Fruit fly (Drosophila melanogaster) whole organism, embryonic: Measurements from ENCODE around the gene CG15522.
A peak's percentile ranks its signal among the peaks of the same experiment; 100 is the strongest.

Experiments used
- ATbp ChIP-seq: fragments of 200-800 bp; sonication (Bioruptor generic); optimal IDR thresholded peaks from 2 replicates; lab custom pipeline; 2017; ENCODE audit warnings: missing biosample characterization, mild to moderate bottlenecking, missing genetic modification characterization, missing genetic modification reagents
- Atf6 ChIP-seq: fragments of 200-800 bp; sonication (Bioruptor generic); IDR thresholded peaks from 2 replicates; pipeline ENCODE4 v1.3.6; 2022; ENCODE audit warnings: missing biosample characterization, missing genetic modification characterization
- CG10366 ChIP-seq: fragments of 200-800 bp; sonication (Bioruptor generic); IDR thresholded peaks from 2 replicates; pipeline ENCODE4 v1.3.6; 2022; ENCODE audit warnings: missing biosample characterization, missing genetic modification characterization
- CG10565 ChIP-seq: fragments of 200-800 bp; sonication (Bioruptor generic); optimal IDR thresholded peaks from 3 replicates; lab custom pipeline; 2016; ENCODE audit warnings: missing biosample characterization, mild to moderate bottlenecking, missing genetic modification characterization
- CG11695 ChIP-seq: fragments of 200-800 bp; sonication (Bioruptor generic); IDR thresholded peaks from 3 replicates; pipeline ENCODE4 v1.3.6; 2022; ENCODE audit warnings: missing biosample characterization, missing genetic modification characterization
- CG11696 ChIP-seq: fragments of 200-800 bp; sonication (Bioruptor generic); IDR thresholded peaks from 2 replicates; pipeline ENCODE4 v1.3.6; 2022; ENCODE audit warnings: missing biosample characterization, missing genetic modification characterization
- CG14667 ChIP-seq: fragments of 200-800 bp; sonication (Bioruptor generic); IDR thresholded peaks from 2 replicates; pipeline ENCODE4 v1.3.6; 2022; ENCODE audit warnings: missing biosample characterization, missing genetic modification characterization
- CG16813 ChIP-seq: fragments of 200-800 bp; sonication (Bioruptor generic); IDR thresholded peaks from 3 replicates; pipeline ENCODE4 v1.3.6; 2022; ENCODE audit warnings: missing biosample characterization, missing genetic modification characterization; ENCODE audit not compliant: partially characterized antibody
- CG17568 ChIP-seq: fragments of 200-800 bp; sonication (Bioruptor generic); optimal IDR thresholded peaks from 2 replicates; lab custom pipeline; 2018; ENCODE audit warnings: missing biosample characterization, mild to moderate bottlenecking, missing genetic modification characterization, moderate library complexity
- CG18619 ChIP-seq: fragments of 200-800 bp; sonication (Bioruptor generic); optimal IDR thresholded peaks from 3 replicates; lab custom pipeline; 2017; ENCODE audit warnings: missing biosample characterization, mild to moderate bottlenecking, missing genetic modification characterization
- CG2129 ChIP-seq: fragments of 200-800 bp; sonication (Bioruptor generic); IDR thresholded peaks from 2 replicates; pipeline ENCODE4 v1.3.6; 2022; ENCODE audit warnings: missing biosample characterization, missing genetic modification characterization; ENCODE audit not compliant: partially characterized antibody
- CG2889 ChIP-seq: fragments of 200-800 bp; sonication (Bioruptor generic); IDR thresholded peaks from 3 replicates; pipeline ENCODE4 v1.3.6; 2022; ENCODE audit warnings: missing biosample characterization, missing genetic modification characterization
- CG31224 ChIP-seq: fragments of 200-800 bp; sonication (Bioruptor generic); IDR thresholded peaks from 2 replicates; pipeline ENCODE4 v1.3.6; 2022; ENCODE audit warnings: missing biosample characterization, missing genetic modification characterization
- CG32772 ChIP-seq: fragments of 200-800 bp; sonication (Bioruptor generic); IDR thresholded peaks from 2 replicates; pipeline ENCODE4 v1.3.6; 2022; ENCODE audit warnings: missing biosample characterization, missing genetic modification characterization
- CG7963 ChIP-seq: fragments of 200-800 bp; sonication (Bioruptor generic); IDR thresholded peaks from 3 replicates; pipeline ENCODE4 v1.3.6; 2022; ENCODE audit warnings: missing biosample characterization, missing genetic modification characterization; ENCODE audit not compliant: partially characterized antibody
- CG8281 ChIP-seq: fragments of 200-800 bp; sonication (Bioruptor generic); optimal IDR thresholded peaks from 2 replicates; lab custom pipeline; 2018; ENCODE audit warnings: missing biosample characterization, mild to moderate bottlenecking, missing genetic modification characterization, moderate library complexity
- CG8924 ChIP-seq: fragments of 200-800 bp; optimal IDR thresholded peaks from 3 replicates; lab custom pipeline; 2019; ENCODE audit warnings: missing biosample characterization, mild to moderate bottlenecking, missing genetic modification characterization, moderate library complexity
- CG9797 ChIP-seq: fragments of 200-800 bp; sonication (Bioruptor generic); optimal IDR thresholded peaks from 3 replicates; lab custom pipeline; 2018; ENCODE audit warnings: missing biosample characterization, mild to moderate bottlenecking, missing genetic modification characterization
- CTCF ChIP-seq: fragments of 200-800 bp; sonication (Bioruptor generic); optimal IDR thresholded peaks from 2 replicates; lab custom pipeline; 2017; ENCODE audit warnings: missing biosample characterization, mild to moderate bottlenecking, missing genetic modification characterization, moderate library complexity
- Dbx ChIP-seq: fragments of 200-800 bp; sonication (Bioruptor generic); IDR thresholded peaks from 3 replicates; pipeline ENCODE4 v1.3.6; 2022; ENCODE audit warnings: missing biosample characterization, missing genetic modification characterization
- Eip74EF ChIP-seq, 2 experiments: fragments of 200-800 bp in 1 of 2; fragments of >200 bp in 1 of 2; sonication (Bioruptor generic) in 1 of 2; optimal IDR thresholded peaks; 2 replicates each; lab custom pipeline; 2017 to 2019; ENCODE audit warnings: missing biosample characterization in 2 of 2, missing genetic modification characterization in 2 of 2, mild to moderate bottlenecking in 1 of 2, moderate library complexity in 1 of 2
- HLH54F ChIP-seq: fragments of 200-800 bp; sonication (Bioruptor generic); optimal IDR thresholded peaks from 3 replicates; lab custom pipeline; 2016; ENCODE audit warnings: missing biosample characterization, missing genetic modification characterization
- Hmx ChIP-seq: fragments of 200-800 bp; sonication (Bioruptor generic); optimal IDR thresholded peaks from 2 replicates; lab custom pipeline; 2016; ENCODE audit warnings: missing biosample characterization, missing genetic modification characterization
- Meics ChIP-seq: fragments of 200-800 bp; sonication (Bioruptor generic); optimal IDR thresholded peaks from 2 replicates; lab custom pipeline; 2017; ENCODE audit warnings: missing biosample characterization, mild to moderate bottlenecking, missing genetic modification characterization
- Mes4 ChIP-seq: fragments of 200-800 bp; sonication (Bioruptor generic); optimal IDR thresholded peaks from 2 replicates; lab custom pipeline; 2016; ENCODE audit warnings: missing biosample characterization, missing genetic modification characterization
- NC2β ChIP-seq: fragments of 200-800 bp; sonication (Bioruptor generic); optimal IDR thresholded peaks from 2 replicates; lab custom pipeline; 2016; ENCODE audit warnings: missing biosample characterization, missing genetic modification characterization
- Nf-YA ChIP-seq: fragments of 200-800 bp; sonication (Bioruptor generic); IDR thresholded peaks from 2 replicates; pipeline ENCODE4 v1.3.6; 2022; ENCODE audit warnings: missing biosample characterization, missing genetic modification characterization
- NfI ChIP-seq: fragments of 200-800 bp; sonication (Bioruptor generic); optimal IDR thresholded peaks from 3 replicates; lab custom pipeline; 2018; ENCODE audit warnings: missing biosample characterization, mild to moderate bottlenecking, missing genetic modification characterization, moderate library complexity
- Oaz ChIP-seq: fragments of 200-800 bp; sonication (Bioruptor generic); IDR thresholded peaks from 2 replicates; pipeline ENCODE4 v1.3.6; 2022; ENCODE audit warnings: missing biosample characterization, missing genetic modification characterization
- Opbp ChIP-seq: fragments of 200-800 bp; sonication (Bioruptor generic); IDR thresholded peaks from 3 replicates; pipeline ENCODE4 v1.3.6; 2022; ENCODE audit warnings: missing biosample characterization, missing genetic modification characterization; ENCODE audit not compliant: partially characterized antibody
- Poxn ChIP-seq: fragments of 200-800 bp; sonication (Bioruptor generic); IDR thresholded peaks from 2 replicates; pipeline ENCODE4 v1.3.6; 2022; ENCODE audit warnings: missing biosample characterization, missing genetic modification characterization
- Ptx1 ChIP-seq: fragments of 200-800 bp; sonication (Bioruptor generic); IDR thresholded peaks from 2 replicates; pipeline ENCODE4 v1.3.6; 2022; ENCODE audit warnings: missing biosample characterization, missing genetic modification characterization
- Scr ChIP-seq: fragments of 200-800 bp; sonication (Bioruptor generic); IDR thresholded peaks from 2 replicates; pipeline ENCODE4 v1.3.6; 2022; ENCODE audit warnings: missing biosample characterization, missing genetic modification characterization; ENCODE audit not compliant: partially characterized antibody
- Side ChIP-seq: fragments of 200-800 bp; sonication (Bioruptor generic); optimal IDR thresholded peaks from 2 replicates; lab custom pipeline; 2016; ENCODE audit warnings: missing biosample characterization, missing genetic modification characterization
- Xrp1 ChIP-seq: fragments of 200-800 bp; sonication (Bioruptor generic); IDR thresholded peaks from 2 replicates; pipeline ENCODE4 v1.3.6; 2022; ENCODE audit warnings: missing biosample characterization, missing genetic modification characterization
- YL-1 ChIP-seq: fragments of 200-800 bp; sonication (Bioruptor generic); optimal IDR thresholded peaks from 3 replicates; lab custom pipeline; 2017; ENCODE audit warnings: missing biosample characterization, mild to moderate bottlenecking, missing genetic modification characterization
- ab ChIP-seq: fragments of 200-800 bp; sonication (Bioruptor generic); optimal IDR thresholded peaks from 2 replicates; lab custom pipeline; 2016; ENCODE audit warnings: missing biosample characterization, missing genetic modification characterization
- bowl ChIP-seq: fragments of 200-800 bp; sonication (Bioruptor generic); IDR thresholded peaks from 2 replicates; pipeline ENCODE4 v1.3.6; 2022; ENCODE audit warnings: missing biosample characterization, missing genetic modification characterization
- chm ChIP-seq: fragments of 200-800 bp; sonication (Bioruptor generic); IDR thresholded peaks from 2 replicates; pipeline ENCODE4 v1.3.6; 2022; ENCODE audit warnings: missing biosample characterization, missing genetic modification characterization
- crc ChIP-seq: fragments of 200-800 bp; sonication (Bioruptor generic); optimal IDR thresholded peaks from 2 replicates; lab custom pipeline; 2016; ENCODE audit warnings: missing biosample characterization, missing genetic modification characterization
- esg ChIP-seq: fragments of 200-800 bp; sonication (Bioruptor generic); conservative IDR thresholded peaks from 2 replicates; pipeline ENCODE4 v1.3.6; 2022; ENCODE audit warnings: missing biosample characterization, missing genetic modification characterization
- fd64A ChIP-seq: fragments of 200-800 bp; sonication (Bioruptor generic); optimal IDR thresholded peaks from 3 replicates; lab custom pipeline; 2018; ENCODE audit warnings: missing biosample characterization, mild to moderate bottlenecking, missing genetic modification characterization
- gcm ChIP-seq: fragments of 200-800 bp; sonication (Bioruptor generic); optimal IDR thresholded peaks from 2 replicates; lab custom pipeline; 2019; ENCODE audit warnings: missing biosample characterization, mild to moderate bottlenecking, missing genetic modification characterization, moderate library complexity
- ham ChIP-seq: fragments of 200-800 bp; sonication (Bioruptor generic); IDR thresholded peaks from 2 replicates; pipeline ENCODE4 v1.3.6; 2022; ENCODE audit warnings: missing biosample characterization, missing genetic modification characterization
- hth ChIP-seq: fragments of >200 bp; optimal IDR thresholded peaks from 2 replicates; lab custom pipeline; 2017; ENCODE audit warnings: inconsistent platforms
- lab ChIP-seq: fragments of 200-800 bp; sonication (Bioruptor generic); optimal IDR thresholded peaks from 3 replicates; lab custom pipeline; 2017; ENCODE audit warnings: missing biosample characterization, missing genetic modification characterization, mild to moderate bottlenecking, moderate library complexity, missing genetic modification reagents
- repo ChIP-seq: fragments of 200-800 bp; sonication (Bioruptor generic); optimal IDR thresholded peaks from 2 replicates; lab custom pipeline; 2016; ENCODE audit warnings: missing biosample characterization, missing genetic modification characterization
- sens ChIP-seq: fragments of 200-800 bp; sonication (Bioruptor generic); peaks from one replicate; lab custom pipeline; 2016; ENCODE audit warnings: missing biosample characterization, missing genetic modification characterization
- sima ChIP-seq: fragments of 200-800 bp; sonication (Bioruptor generic); optimal IDR thresholded peaks from 2 replicates; lab custom pipeline; 2016; ENCODE audit warnings: missing biosample characterization, missing genetic modification characterization
- sna ChIP-seq: fragments of 200-800 bp; sonication (Bioruptor generic); IDR thresholded peaks from 2 replicates; pipeline ENCODE4 v1.3.6; 2022; ENCODE audit warnings: missing biosample characterization, missing genetic modification characterization; ENCODE audit not compliant: partially characterized antibody
- tio ChIP-seq: fragments of 200-800 bp; sonication (Bioruptor generic); optimal IDR thresholded peaks from 2 replicates; lab custom pipeline; 2017; ENCODE audit warnings: missing biosample characterization, missing genetic modification characterization, inconsistent platforms
- tx ChIP-seq: fragments of 200-800 bp; sonication (Bioruptor generic); optimal IDR thresholded peaks from 2 replicates; lab custom pipeline; 2016; ENCODE audit warnings: missing biosample characterization, missing genetic modification characterization
- yki ChIP-seq: fragments of >200 bp; optimal IDR thresholded peaks from 3 replicates; lab custom pipeline; 2018

CG15522 gene

DNA sequence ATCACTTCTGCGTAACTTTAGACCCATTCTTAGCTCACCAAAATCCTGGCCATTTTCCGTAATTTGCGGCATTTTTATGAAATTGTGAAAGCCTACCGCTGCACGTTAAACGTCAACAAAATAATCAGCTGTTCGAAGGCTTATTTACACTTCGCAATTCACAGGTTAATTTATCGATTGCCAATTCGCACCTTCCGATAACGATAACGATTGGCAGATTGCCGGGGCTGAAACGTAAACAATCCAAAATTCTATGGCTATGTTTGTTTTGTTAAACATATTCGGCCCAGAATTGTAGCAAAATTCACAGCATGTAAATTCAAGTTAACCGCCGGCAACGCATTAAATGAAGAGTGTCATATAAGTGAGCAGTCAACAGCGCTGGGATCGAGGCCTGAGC is 8.7 kb downstream of the CG15522 start, which contains the start of the genes eIF2Balpha and Vps13B (continued):
- TF ChIP-seq CG9797 (no peak), Hmx (GFP tag; lab: Kevin White, UChicago) (no peak), hth (lab: Kevin White, UChicago) (no peak), CG14667 (GFP tag; lab: Robert Waterston, UW) (no peak), CG17568 (GFP tag; lab: Kevin White, UChicago) (no peak), Mes4 (GFP tag; lab: Kevin White, UChicago) (no peak), YL-1 (GFP tag; lab: Kevin White, UChicago) (no peak), Nf-YA (GFP tag; lab: Robert Waterston, UW) (no peak), Eip74EF (GFP tag; optimal IDR thresholded peaks at IDR 0.05; lab: Kevin White, UChicago) (no peak), tio (GFP tag; lab: Kevin White, UChicago) (no peak), ATbp (no peak), fd64A (GFP tag; lab: Kevin White, UChicago) (no peak), CG32772 (GFP tag; lab: Robert Waterston, UW) (no peak), repo (GFP tag; lab: Kevin White, UChicago) (no peak), Oaz (GFP tag; lab: Robert Waterston, UW) (0 out of 2 replicates have a peak, but pooled peaks have one; percentile 39), sens (no peak), Side (no peak), CTCF (GFP tag; lab: Kevin White, UChicago) (no peak), bowl (GFP tag; lab: Robert Waterston, UW) (no peak), Meics (GFP tag; lab: Kevin White, UChicago) (no peak), esg (no peak), HLH54F (GFP tag; lab: Kevin White, UChicago) (no peak), Poxn (GFP tag; lab: Robert Waterston, UW) (no peak), CG10565 (GFP tag; lab: Kevin White, UChicago) (no peak), CG11695 (GFP tag; lab: Robert Waterston, UW) (no peak), lab (GFP tag; lab: Kevin White, UChicago) (no peak), ham (no peak), CG2129 (GFP tag; lab: Robert Waterston, UW) (0 out of 2 replicates have a peak, but pooled peaks have one; percentile 15), Ptx1 (no peak), tx (GFP tag; lab: Kevin White, UChicago) (no peak), NfI (GFP tag; lab: Kevin White, UChicago) (no peak), crc (GFP tag; lab: Kevin White, UChicago) (no peak), Opbp (GFP tag; lab: Robert Waterston, UW) (peak; percentile 87; the same call in 2 of the 3 replicates), sima (no peak), Xrp1 (no peak), CG8281 (tag; lab: Kevin White, UChicago) (no peak), CG18619 (GFP tag; lab: Kevin White, UChicago) (no peak), sna (GFP tag; lab: Robert Waterston, UW) (peak; percentile 81), CG10366 (GFP tag; lab: Robert Waterston, UW) (no peak), Scr (GFP tag; lab: Robert Waterston, UW) (peak; percentile 70), CG7963 (peak; percentile 96), Dbx (GFP tag; lab: Robert Waterston, UW) (no peak), CG16813 (GFP tag; lab: Robert Waterston, UW) (peak; percentile 59; the same call in 2 of the 3 replicates), gcm (GFP tag; lab: Kevin White, UChicago) (no peak), CG2889 (GFP tag; lab: Robert Waterston, UW) (no peak), CG31224 (GFP tag; lab: Robert Waterston, UW) (no peak), yki (lab: Kevin White, UChicago) (no peak), CG8924 (tag; lab: Kevin White, UChicago) (no peak), chm (GFP tag; lab: Robert Waterston, UW) (no peak), CG11696 (GFP tag; lab: Robert Waterston, UW) (no peak), ab (GFP tag; lab: Kevin White, UChicago) (no peak), Atf6 (0 out of 2 replicates have a peak, but pooled peaks have one; percentile 33), NC2β (GFP tag; lab: Kevin White, UChicago) (no peak)
